Fruit fly (Drosophila melanogaster) whole organism, embryonic: ENCODE data around the gene Mct1.

ENCODE experiments used
- BEAF-32 ChIP-seq: fragments of 200-800 bp; sonication (Bioruptor generic); optimal IDR thresholded peaks from 3 replicates; lab custom pipeline; 2017; ENCODE audit warnings: missing biosample characterization, missing genetic modification characterization, mild to moderate bottlenecking, moderate library complexity, missing genetic modification reagents
- CG11560 ChIP-seq: fragments of 200-800 bp; sonication (Bioruptor generic); IDR thresholded peaks from 3 replicates; pipeline ENCODE4 v1.3.6; 2022; ENCODE audit warnings: missing biosample characterization, missing genetic modification characterization
- CG12104 ChIP-seq: fragments of 200-800 bp; sonication (Bioruptor generic); optimal IDR thresholded peaks from 3 replicates; lab custom pipeline; 2016; ENCODE audit warnings: missing biosample characterization, missing genetic modification characterization
- CG12744 ChIP-seq: fragments of 200-800 bp; sonication (Bioruptor generic); optimal IDR thresholded peaks from 2 replicates; lab custom pipeline; 2016; ENCODE audit warnings: missing biosample characterization, missing genetic modification characterization
- CG15696 ChIP-seq: fragments of 200-800 bp; sonication (Bioruptor generic); optimal IDR thresholded peaks from 2 replicates; lab custom pipeline; 2019; ENCODE audit warnings: missing biosample characterization, mild to moderate bottlenecking, missing genetic modification characterization, moderate library complexity
- CG16779 ChIP-seq: fragments of 200-800 bp; sonication (Bioruptor generic); IDR thresholded peaks from 2 replicates; pipeline ENCODE4 v1.3.6; 2022; ENCODE audit warnings: missing biosample characterization, missing genetic modification characterization
- CG17829 ChIP-seq: fragments of 200-800 bp; optimal IDR thresholded peaks from 2 replicates; lab custom pipeline; 2019; ENCODE audit warnings: missing biosample characterization, mild to moderate bottlenecking, missing genetic modification characterization, moderate library complexity
- CG1832 ChIP-seq: fragments of 200-800 bp; sonication (Bioruptor generic); optimal IDR thresholded peaks from 2 replicates; lab custom pipeline; 2017; ENCODE audit warnings: missing biosample characterization, mild to moderate bottlenecking, missing genetic modification characterization, inconsistent platforms
- CG2116 ChIP-seq: fragments of 200-800 bp; sonication (Bioruptor generic); optimal IDR thresholded peaks from 3 replicates; lab custom pipeline; 2018; ENCODE audit warnings: missing biosample characterization, mild to moderate bottlenecking, missing genetic modification characterization
- CG31365 ChIP-seq: fragments of 200-800 bp; sonication (Bioruptor generic); optimal IDR thresholded peaks from 2 replicates; lab custom pipeline; 2018; ENCODE audit warnings: missing biosample characterization, mild to moderate bottlenecking, missing genetic modification characterization
- CG31441 ChIP-seq: fragments of 200-800 bp; sonication (Bioruptor generic); IDR thresholded peaks from 2 replicates; pipeline ENCODE4 v1.3.6; 2022; ENCODE audit warnings: missing biosample characterization, missing genetic modification characterization
- CG3281 ChIP-seq: fragments of 200-800 bp; sonication (Bioruptor generic); optimal IDR thresholded peaks from 3 replicates; lab custom pipeline; 2017; ENCODE audit warnings: missing biosample characterization, mild to moderate bottlenecking, missing genetic modification characterization
- CG4282 ChIP-seq: fragments of 200-800 bp; sonication (Bioruptor generic); optimal IDR thresholded peaks from 2 replicates; lab custom pipeline; 2016; ENCODE audit warnings: missing biosample characterization, missing genetic modification characterization
- CG6854 ChIP-seq: fragments of 200-800 bp; sonication (Bioruptor generic); optimal IDR thresholded peaks from 3 replicates; lab custom pipeline; 2017; ENCODE audit warnings: missing biosample characterization, mild to moderate bottlenecking, missing genetic modification characterization
- CG7928 ChIP-seq: fragments of 200-800 bp; sonication (Bioruptor generic); optimal IDR thresholded peaks from 2 replicates; lab custom pipeline; 2017; ENCODE audit warnings: missing biosample characterization, mild to moderate bottlenecking, missing genetic modification characterization
- CG8478 ChIP-seq: fragments of >200 bp; optimal IDR thresholded peaks from 2 replicates; lab custom pipeline; 2018
- CG9727 ChIP-seq: fragments of 200-800 bp; sonication (Bioruptor generic); optimal IDR thresholded peaks from 3 replicates; lab custom pipeline; 2017; ENCODE audit warnings: missing biosample characterization, mild to moderate bottlenecking, missing genetic modification characterization
- Camta ChIP-seq: fragments of 200-800 bp; sonication (Bioruptor generic); optimal IDR thresholded peaks from 2 replicates; lab custom pipeline; 2016; ENCODE audit warnings: missing biosample characterization, missing genetic modification characterization
- Dbx ChIP-seq: fragments of 200-800 bp; sonication (Bioruptor generic); IDR thresholded peaks from 3 replicates; pipeline ENCODE4 v1.3.6; 2022; ENCODE audit warnings: missing biosample characterization, missing genetic modification characterization
- Dfd ChIP-seq, 2 experiments: fragments of >200 bp; optimal IDR thresholded peaks; 2 replicates each; lab custom pipeline; 2017; ENCODE audit warnings: missing biosample characterization in 2 of 2, missing genetic modification characterization in 2 of 2
- Dll ChIP-seq: fragments of 200-800 bp; sonication (Bioruptor generic); IDR thresholded peaks from 4 replicates; pipeline ENCODE4 v1.3.6; 2022; ENCODE audit warnings: missing biosample characterization, missing genetic modification characterization; ENCODE audit not compliant: partially characterized antibody
- Doc2 ChIP-seq: fragments of 200-800 bp; sonication (Bioruptor generic); IDR thresholded peaks from 2 replicates; pipeline ENCODE4 v1.3.6; 2022; ENCODE audit warnings: missing biosample characterization, missing genetic modification characterization
- Dp ChIP-seq: fragments of 200-800 bp; sonication (Bioruptor generic); optimal IDR thresholded peaks from 2 replicates; lab custom pipeline; 2018; ENCODE audit warnings: missing biosample characterization, mild to moderate bottlenecking, missing genetic modification characterization, moderate library complexity
- E2f1 ChIP-seq: fragments of 200-800 bp; sonication (Bioruptor generic); IDR thresholded peaks from 2 replicates; pipeline ENCODE4 v1.3.6; 2022; ENCODE audit warnings: missing biosample characterization, missing genetic modification characterization
- E2f2 ChIP-seq: fragments of 200-800 bp; sonication (Bioruptor generic); IDR thresholded peaks from 2 replicates; pipeline ENCODE4 v1.3.6; 2022; ENCODE audit warnings: missing biosample characterization, missing genetic modification characterization
- Ets65A ChIP-seq: fragments of 200-800 bp; sonication (Bioruptor generic); peaks from one replicate; lab custom pipeline; 2016; ENCODE audit warnings: missing biosample characterization, missing genetic modification characterization
- HLHmδ ChIP-seq: fragments of 200-800 bp; sonication (Bioruptor generic); optimal IDR thresholded peaks from 2 replicates; lab custom pipeline; 2018; ENCODE audit warnings: missing biosample characterization, mild to moderate bottlenecking, missing genetic modification characterization, moderate library complexity
- Hmr ChIP-seq: fragments of 200-800 bp; sonication (Bioruptor generic); optimal IDR thresholded peaks from 3 replicates; lab custom pipeline; 2017; ENCODE audit warnings: mild to moderate bottlenecking, missing biosample characterization, missing genetic modification reagents, missing genetic modification characterization
- Hmx ChIP-seq: fragments of 200-800 bp; sonication (Bioruptor generic); optimal IDR thresholded peaks from 2 replicates; lab custom pipeline; 2016; ENCODE audit warnings: missing biosample characterization, missing genetic modification characterization
- MBD-R2 ChIP-seq: fragments of 200-800 bp; sonication (Bioruptor generic); IDR thresholded peaks from 2 replicates; pipeline ENCODE4 v1.3.6; 2022; ENCODE audit warnings: missing biosample characterization, missing genetic modification characterization
- Meics ChIP-seq: fragments of 200-800 bp; sonication (Bioruptor generic); optimal IDR thresholded peaks from 2 replicates; lab custom pipeline; 2017; ENCODE audit warnings: missing biosample characterization, mild to moderate bottlenecking, missing genetic modification characterization
- Opbp ChIP-seq: fragments of 200-800 bp; sonication (Bioruptor generic); IDR thresholded peaks from 3 replicates; pipeline ENCODE4 v1.3.6; 2022; ENCODE audit warnings: missing biosample characterization, missing genetic modification characterization; ENCODE audit not compliant: partially characterized antibody
- Rfx ChIP-seq: fragments of 200-800 bp; sonication (Bioruptor generic); IDR thresholded peaks from 2 replicates; pipeline ENCODE4 v1.3.6; 2022; ENCODE audit warnings: missing biosample characterization, missing genetic modification characterization
- Scr ChIP-seq: fragments of 200-800 bp; sonication (Bioruptor generic); IDR thresholded peaks from 2 replicates; pipeline ENCODE4 v1.3.6; 2022; ENCODE audit warnings: missing biosample characterization, missing genetic modification characterization; ENCODE audit not compliant: partially characterized antibody
- Six4 ChIP-seq: fragments of 200-800 bp; sonication (Bioruptor generic); optimal IDR thresholded peaks from 2 replicates; lab custom pipeline; 2016; ENCODE audit warnings: missing biosample characterization, missing genetic modification characterization
- Sox102F ChIP-seq: fragments of 200-800 bp; sonication (Bioruptor generic); optimal IDR thresholded peaks from 2 replicates; lab custom pipeline; 2018; ENCODE audit warnings: missing biosample characterization, mild to moderate bottlenecking, missing genetic modification characterization, moderate library complexity
- abd-A ChIP-seq: fragments of 200-800 bp; sonication (Bioruptor generic); optimal IDR thresholded peaks from 3 replicates; lab custom pipeline; 2019; ENCODE audit warnings: missing biosample characterization, mild to moderate bottlenecking, missing genetic modification characterization, moderate library complexity
- caup ChIP-seq: fragments of 200-800 bp; sonication (Bioruptor generic); optimal IDR thresholded peaks from 3 replicates; lab custom pipeline; 2017; ENCODE audit warnings: missing biosample characterization, mild to moderate bottlenecking, missing genetic modification characterization, moderate library complexity; ENCODE audit not compliant: severe bottlenecking
- croc ChIP-seq: fragments of 200-800 bp; sonication (Bioruptor generic); conservative IDR thresholded peaks from 3 replicates; pipeline ENCODE4 v1.3.6; 2022; ENCODE audit warnings: missing biosample characterization, missing genetic modification characterization
- dysf ChIP-seq: fragments of 200-800 bp; sonication (Bioruptor generic); IDR thresholded peaks from 3 replicates; pipeline ENCODE4 v1.3.6; 2022; ENCODE audit warnings: missing biosample characterization, missing genetic modification characterization
- fru ChIP-seq: fragments of >200 bp; optimal IDR thresholded peaks from 2 replicates; lab custom pipeline; 2017
- grn ChIP-seq: fragments of 200-800 bp; sonication (Bioruptor generic); optimal IDR thresholded peaks from 3 replicates; lab custom pipeline; 2017; ENCODE audit warnings: missing biosample characterization, missing genetic modification characterization
- ind ChIP-seq: fragments of 200-800 bp; sonication (Bioruptor generic); optimal IDR thresholded peaks from 3 replicates; lab custom pipeline; 2016; ENCODE audit warnings: missing biosample characterization, missing genetic modification characterization
- lilli ChIP-seq: fragments of 200-800 bp; sonication (Bioruptor generic); optimal IDR thresholded peaks from 3 replicates; lab custom pipeline; 2016; ENCODE audit warnings: missing biosample characterization, missing genetic modification characterization
- lov ChIP-seq, 2 experiments: fragments of 200-800 bp in 1 of 2; fragments of >200 bp in 1 of 2; sonication (Bioruptor generic) in 1 of 2; IDR thresholded peaks in 1 of 2; optimal IDR thresholded peaks in 1 of 2; 2 replicates in 1 of 2; 3 replicates in 1 of 2; pipeline versions ENCODE4 v1.3.6 to Lab custom; 2017 to 2022; ENCODE audit warnings: missing biosample characterization in 1 of 2, missing genetic modification characterization in 1 of 2
- run ChIP-seq: fragments of 200-800 bp; sonication (Bioruptor generic); optimal IDR thresholded peaks from 3 replicates; lab custom pipeline; 2018; ENCODE audit warnings: missing biosample characterization, mild to moderate bottlenecking, missing genetic modification characterization
- sisA ChIP-seq: fragments of 200-800 bp; sonication (Bioruptor generic); IDR thresholded peaks from 2 replicates; pipeline ENCODE4 v1.3.6; 2022; ENCODE audit warnings: missing biosample characterization, missing genetic modification characterization
- sob ChIP-seq: fragments of 200-800 bp; sonication (Bioruptor generic); IDR thresholded peaks from 2 replicates; pipeline ENCODE4 v1.3.6; 2022; ENCODE audit warnings: missing biosample characterization, missing genetic modification characterization
- tna ChIP-seq: fragments of 200-800 bp; sonication (Bioruptor generic); IDR thresholded peaks from 2 replicates; pipeline ENCODE4 v1.3.6; 2022; ENCODE audit warnings: missing biosample characterization, missing genetic modification characterization; ENCODE audit not compliant: partially characterized antibody
- ttk ChIP-seq: fragments of 200-800 bp; sonication (Bioruptor generic); IDR thresholded peaks from 2 replicates; pipeline ENCODE4 v2.1.2; 2022; ENCODE audit warnings: missing biosample characterization, missing genetic modification characterization
- wor ChIP-seq: fragments of 200-800 bp; sonication (Bioruptor generic); IDR thresholded peaks from 2 replicates; pipeline ENCODE4 v1.3.6; 2022; ENCODE audit warnings: missing biosample characterization, missing genetic modification characterization
- zf30C ChIP-seq: fragments of 200-800 bp; sonication (Bioruptor generic); optimal IDR thresholded peaks from 3 replicates; lab custom pipeline; 2018; ENCODE audit warnings: missing biosample characterization, mild to moderate bottlenecking, missing genetic modification characterization

Gene Mct1

dm6 chrX:2251688-2252087, 62.7 kb downstream of the Mct1 start, which contains the start of gene CG3191 (continued):
- TF ChIP-seq sob (GFP tag; lab: Robert Waterston, UW) (no peak), MBD-R2 (0 out of 2 replicates have a peak, but pooled peaks have one; percentile 2), abd-A (tag; lab: Kevin White, UChicago) (no peak), CG8478 (lab: Kevin White, UChicago) (no peak), Six4 (no peak), Dfd (GFP tag; optimal IDR thresholded peaks at IDR 0.05; lab: Kevin White, UChicago) (no peak), E2f2 (GFP tag; lab: Robert Waterston, UW) (peak; percentile 61), CG1832 (peak; percentile 44), Hmx (no peak), CG7928 (GFP tag; lab: Kevin White, UChicago) (no peak), Opbp (GFP tag; lab: Robert Waterston, UW) (peak; percentile 51; the same call in 1 of the 3 replicates), CG11560 (tag; lab: Robert Waterston, UW) (no peak), croc (GFP tag; lab: Robert Waterston, UW) (no peak), BEAF-32 (GFP tag; lab: Kevin White, UChicago) (peak; percentile 31), grn (GFP tag; lab: Kevin White, UChicago) (no peak), tna (GFP tag; lab: Robert Waterston, UW) (peak; percentile 41; the same call in 1 of the 2 replicates), Dbx (GFP tag; lab: Robert Waterston, UW) (no peak), CG4282 (GFP tag; lab: Kevin White, UChicago) (no peak), Scr (GFP tag; lab: Robert Waterston, UW) (peak; percentile 48), sisA (GFP tag; lab: Robert Waterston, UW) (no peak), Dll (GFP tag; lab: Robert Waterston, UW) (0 out of 4 replicates have a peak, but pooled peaks have one; percentile 34), Doc2 (GFP tag; lab: Robert Waterston, UW) (no peak), lilli (GFP tag; lab: Kevin White, UChicago) (no peak), Meics (no peak), Dp (GFP tag; lab: Kevin White, UChicago) (peak; percentile 40), CG16779 (GFP tag; lab: Robert Waterston, UW) (no peak), CG9727 (no peak), CG17829 (tag; lab: Kevin White, UChicago) (no peak), E2f1 (no peak), lov (optimal IDR thresholded peaks at IDR 0.05; lab: Kevin White, UChicago) (no peak), lov (GFP tag; IDR thresholded peaks at IDR 0.05; lab: Robert Waterston, UW) (no peak), CG3281 (no peak), CG12104 (GFP tag; lab: Kevin White, UChicago) (no peak), Hmr (GFP tag; lab: Kevin White, UChicago) (no peak), Ets65A (GFP tag; lab: Kevin White, UChicago) (no peak), wor (GFP tag; lab: Robert Waterston, UW) (no peak), CG2116 (GFP tag; lab: Kevin White, UChicago) (peak; percentile 82), run (tag; lab: Kevin White, UChicago) (no peak), Sox102F (GFP tag; lab: Kevin White, UChicago) (no peak)

- no peak for TF ChIP-seq HLHmδ
- no peak for TF ChIP-seq Camta
- no peak for TF ChIP-seq zf30C (GFP tag; lab: Kevin White, UChicago)
- no peak for TF ChIP-seq CG31441 (GFP tag; lab: Robert Waterston, UW)
- TF ChIP-seq ind (GFP tag; lab: Kevin White, UChicago): no peak
- no peak for TF ChIP-seq CG15696 (tag; lab: Kevin White, UChicago)
- peak; percentile 54 for TF ChIP-seq Rfx (GFP tag; lab: Robert Waterston, UW)
- TF ChIP-seq CG6854: peak; percentile 10
- no peak for TF ChIP-seq fru (lab: Kevin White, UChicago)
- peak; percentile 20 for TF ChIP-seq caup (GFP tag; lab: Kevin White, UChicago)
- TF ChIP-seq CG12744: no peak
- no peak for TF ChIP-seq ttk (GFP tag; lab: Robert Waterston, UW)
- no peak for TF ChIP-seq CG31365 (tag; lab: Kevin White, UChicago)
- peak; percentile 63; the same call in 2 of the 3 replicates for TF ChIP-seq dysf (GFP tag; lab: Robert Waterston, UW)
- no peak for TF ChIP-seq wor (GFP tag; lab: Robert Waterston, UW)
These were observed 65.1 kb downstream of the Mct1 start, which contains the start of gene CG3091 for dm6 chrX:2254020-2254626. Gene CG3091 (minus strand): TSS chrX:2254197.
